Worm (Caenorhabditis elegans) whole organism, mixed stage, embryonic: ENCODE data around the gene K08H2.3.

Experiments used
- bed-3 ChIP-seq: fragments of 200-800 bp; sonication (Bioruptor generic); optimal IDR thresholded peaks from 3 replicates; lab custom pipeline; 2018; ENCODE audit warnings: mild to moderate bottlenecking, missing genetic modification characterization, moderate library complexity, missing compliant biosample characterization
- ces-1 ChIP-seq: fragments of 150-350 bp; optimal IDR thresholded peaks from 2 replicates; lab custom pipeline; 2014; ENCODE audit warnings: missing biosample characterization, missing genetic modification reagents, missing genetic modification characterization
- lsy-2 ChIP-seq: fragments of 150-350 bp; optimal IDR thresholded peaks from 2 replicates; lab custom pipeline; 2014; ENCODE audit warnings: missing biosample characterization, missing genetic modification characterization
- mep-1 ChIP-seq: fragments of 150-350 bp; optimal IDR thresholded peaks from 2 replicates; lab custom pipeline; 2017; ENCODE audit warnings: missing biosample characterization, missing genetic modification reagents, missing genetic modification characterization, inconsistent platforms
- nhr-237 ChIP-seq: fragments of 150-350 bp; optimal IDR thresholded peaks from 2 replicates; lab custom pipeline; 2014; ENCODE audit warnings: missing biosample characterization, missing genetic modification characterization
- nhr-76 ChIP-seq: sonication (generic microtip); optimal IDR thresholded peaks from 2 replicates; lab custom pipeline; 2017; ENCODE audit warnings: missing biosample characterization, missing genetic modification characterization
- pha-4 ChIP-seq: fragments of 150-350 bp; optimal IDR thresholded peaks from 2 replicates; lab custom pipeline; 2018; ENCODE audit warnings: missing biosample characterization, missing genetic modification reagents, missing genetic modification characterization
- sptf-1 ChIP-seq: sonication (generic microtip); optimal IDR thresholded peaks from 2 replicates; lab custom pipeline; 2017; ENCODE audit warnings: mild to moderate bottlenecking, missing genetic modification characterization, moderate library complexity, missing compliant biosample characterization
- tbx-8 ChIP-seq: fragments of 200-800 bp; sonication (Bioruptor generic); optimal IDR thresholded peaks from 2 replicates; lab custom pipeline; 2018; ENCODE audit warnings: mild to moderate bottlenecking, missing genetic modification characterization, moderate library complexity, missing compliant biosample characterization
- ztf-11 ChIP-seq: fragments of 150-350 bp; optimal IDR thresholded peaks from 2 replicates; lab custom pipeline; 2014; ENCODE audit warnings: missing biosample characterization, missing genetic modification characterization

DNA sequence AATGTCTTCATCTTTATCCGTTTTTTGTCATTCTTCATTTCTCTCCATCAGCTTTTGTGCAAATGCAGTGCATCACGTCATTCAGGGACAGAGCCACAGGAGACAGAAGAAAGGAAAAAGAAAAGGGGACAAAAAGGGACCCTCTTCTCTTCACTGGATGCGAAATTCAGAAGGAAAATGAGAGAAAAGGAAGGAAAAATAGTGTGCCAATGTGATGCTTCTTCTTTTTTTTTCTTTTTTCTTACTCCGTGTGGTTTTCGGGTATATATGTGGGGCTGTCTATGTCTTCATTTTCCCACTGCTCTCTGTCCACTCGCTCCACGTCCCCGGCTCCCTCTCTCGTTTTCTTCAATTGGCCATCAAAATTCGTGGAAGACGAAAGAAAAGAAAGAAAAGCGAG, 26.7 kb upstream of the K08H2.3 start:
- no peak for TF ChIP-seq nhr-237
- TF ChIP-seq bed-3 = no peak
- TF ChIP-seq tbx-8 (GFP tag; lab: Kevin White, UChicago) = no peak
- no peak for TF ChIP-seq mep-1 (tag; lab: Kevin White, UChicago)
- peak; percentile 40 for TF ChIP-seq ces-1 (GFP tag; lab: Kevin White, UChicago)
- TF ChIP-seq ztf-11 (tag; lab: Kevin White, UChicago) = no peak
- TF ChIP-seq lsy-2 (tag; lab: Kevin White, UChicago) = no peak
- TF ChIP-seq pha-4 (tag; lab: Kevin White, UChicago) = no peak
- TF ChIP-seq nhr-76 (tag; lab: Kevin White, UChicago) = no peak
- no peak for TF ChIP-seq sptf-1 (tag; lab: Kevin White, UChicago)
